Fruit fly (Drosophila melanogaster) whole organism, embryonic: ENCODE results near the gene Mvd.
A peak's percentile ranks its signal among the peaks of the same experiment; 100 is the strongest.

Experiments used
- Ada2b ChIP-seq: fragments of 200-800 bp; sonication (Bioruptor generic); IDR thresholded peaks from 2 replicates; pipeline ENCODE4 v1.3.6; 2022; ENCODE audit warnings: missing biosample characterization, missing genetic modification characterization
- Aef1 ChIP-seq: fragments of 200-800 bp; sonication (Bioruptor generic); IDR thresholded peaks from 3 replicates; pipeline ENCODE4 v1.3.6; 2022; ENCODE audit warnings: missing biosample characterization, missing genetic modification characterization
- BtbVII ChIP-seq: fragments of 200-800 bp; sonication (Bioruptor generic); optimal IDR thresholded peaks from 3 replicates; lab custom pipeline; 2017; ENCODE audit warnings: missing biosample characterization, mild to moderate bottlenecking, missing genetic modification characterization
- CG10565 ChIP-seq: fragments of 200-800 bp; sonication (Bioruptor generic); optimal IDR thresholded peaks from 3 replicates; lab custom pipeline; 2016; ENCODE audit warnings: missing biosample characterization, mild to moderate bottlenecking, missing genetic modification characterization
- CG11695 ChIP-seq: fragments of 200-800 bp; sonication (Bioruptor generic); IDR thresholded peaks from 3 replicates; pipeline ENCODE4 v1.3.6; 2022; ENCODE audit warnings: missing biosample characterization, missing genetic modification characterization
- CG14441 ChIP-seq: fragments of 200-800 bp; sonication (Bioruptor generic); IDR thresholded peaks from 2 replicates; pipeline ENCODE4 v1.3.6; 2022; ENCODE audit warnings: missing biosample characterization, missing genetic modification characterization
- CG15514 ChIP-seq: fragments of 200-800 bp; sonication (Bioruptor generic); optimal IDR thresholded peaks from 3 replicates; lab custom pipeline; 2017; ENCODE audit warnings: missing biosample characterization, missing genetic modification characterization, mild to moderate bottlenecking, moderate library complexity, missing genetic modification reagents
- CG16863 ChIP-seq: fragments of 200-800 bp; sonication (Bioruptor generic); optimal IDR thresholded peaks from 3 replicates; lab custom pipeline; 2016; ENCODE audit warnings: missing biosample characterization, missing genetic modification characterization
- CG1832 ChIP-seq: fragments of 200-800 bp; sonication (Bioruptor generic); optimal IDR thresholded peaks from 2 replicates; lab custom pipeline; 2017; ENCODE audit warnings: missing biosample characterization, mild to moderate bottlenecking, missing genetic modification characterization, inconsistent platforms
- CG2678 ChIP-seq: fragments of 200-800 bp; sonication (Bioruptor generic); optimal IDR thresholded peaks from 3 replicates; lab custom pipeline; 2019; ENCODE audit warnings: missing biosample characterization, mild to moderate bottlenecking, missing genetic modification characterization, moderate library complexity
- CG2712 ChIP-seq: fragments of 200-800 bp; optimal IDR thresholded peaks from 3 replicates; lab custom pipeline; 2019; ENCODE audit warnings: missing biosample characterization, mild to moderate bottlenecking, missing genetic modification characterization, moderate library complexity
- CG4424 ChIP-seq: fragments of 200-800 bp; sonication (Bioruptor generic); optimal IDR thresholded peaks from 3 replicates; lab custom pipeline; 2016; ENCODE audit warnings: missing biosample characterization, missing genetic modification characterization
- CG6254 ChIP-seq: fragments of 200-800 bp; sonication (Bioruptor generic); optimal IDR thresholded peaks from 3 replicates; lab custom pipeline; 2017; ENCODE audit warnings: mild to moderate bottlenecking, missing biosample characterization, missing genetic modification reagents, missing genetic modification characterization
- CG8478 ChIP-seq: fragments of >200 bp; optimal IDR thresholded peaks from 2 replicates; lab custom pipeline; 2018
- CG8765 ChIP-seq: fragments of 200-800 bp; sonication (Bioruptor generic); IDR thresholded peaks from 2 replicates; pipeline ENCODE4 v1.3.6; 2022; ENCODE audit warnings: missing biosample characterization, missing genetic modification characterization
- CG9215 ChIP-seq: fragments of 200-800 bp; sonication (Bioruptor generic); IDR thresholded peaks from 2 replicates; pipeline ENCODE4 v1.3.6; 2022; ENCODE audit warnings: missing biosample characterization, missing genetic modification characterization
- CrebB ChIP-seq: fragments of 200-800 bp; sonication (Bioruptor generic); optimal IDR thresholded peaks from 3 replicates; lab custom pipeline; 2018; ENCODE audit warnings: missing biosample characterization, mild to moderate bottlenecking, missing genetic modification characterization
- Deaf1 ChIP-seq: fragments of 200-800 bp; optimal IDR thresholded peaks from 3 replicates; lab custom pipeline; 2019; ENCODE audit warnings: missing biosample characterization, mild to moderate bottlenecking, missing genetic modification characterization, moderate library complexity
- Dek ChIP-seq: fragments of 200-800 bp; sonication (Bioruptor generic); optimal IDR thresholded peaks from 3 replicates; lab custom pipeline; 2019; ENCODE audit warnings: missing biosample characterization, mild to moderate bottlenecking, missing genetic modification characterization, moderate library complexity
- Doc3 ChIP-seq: fragments of 200-800 bp; sonication (Bioruptor generic); IDR thresholded peaks from 3 replicates; pipeline ENCODE4 v1.3.6; 2022; ENCODE audit warnings: missing biosample characterization, missing genetic modification characterization; ENCODE audit not compliant: partially characterized antibody
- Ets65A ChIP-seq: fragments of 200-800 bp; sonication (Bioruptor generic); peaks from one replicate; lab custom pipeline; 2016; ENCODE audit warnings: missing biosample characterization, missing genetic modification characterization
- H2.0 ChIP-seq: fragments of 200-800 bp; sonication (Bioruptor generic); IDR thresholded peaks from 2 replicates; pipeline ENCODE4 v1.3.6; 2022; ENCODE audit warnings: missing biosample characterization, missing genetic modification characterization
- NfI ChIP-seq: fragments of 200-800 bp; sonication (Bioruptor generic); optimal IDR thresholded peaks from 3 replicates; lab custom pipeline; 2018; ENCODE audit warnings: missing biosample characterization, mild to moderate bottlenecking, missing genetic modification characterization, moderate library complexity
- Side ChIP-seq: fragments of 200-800 bp; sonication (Bioruptor generic); optimal IDR thresholded peaks from 2 replicates; lab custom pipeline; 2016; ENCODE audit warnings: missing biosample characterization, missing genetic modification characterization
- Sry-δ ChIP-seq: fragments of 200-800 bp; sonication (Bioruptor generic); optimal IDR thresholded peaks from 2 replicates; lab custom pipeline; 2016; ENCODE audit warnings: missing biosample characterization, missing genetic modification characterization
- Trl ChIP-seq, 3 experiments: fragments of >200 bp in 2 of 3; fragments of 200-800 bp in 1 of 3; sonication (Bioruptor generic) in 1 of 3; optimal IDR thresholded peaks; 2 replicates in 1 of 3; 3 replicates in 2 of 3; lab custom pipeline; 2016 to 2017; ENCODE audit warnings: missing biosample characterization in 1 of 3, missing genetic modification characterization in 1 of 3
- aop ChIP-seq: fragments of 200-800 bp; sonication (Bioruptor generic); IDR thresholded peaks from 2 replicates; pipeline ENCODE4 v1.3.6; 2022; ENCODE audit warnings: missing biosample characterization, missing genetic modification characterization
- ara ChIP-seq: fragments of 200-800 bp; sonication (Bioruptor generic); IDR thresholded peaks from 2 replicates; pipeline ENCODE4 v1.3.6; 2022; ENCODE audit warnings: missing biosample characterization, missing genetic modification characterization
- dati ChIP-seq: fragments of 200-800 bp; sonication (Bioruptor generic); IDR thresholded peaks from 2 replicates; pipeline ENCODE4 v1.3.6; 2022; ENCODE audit warnings: missing biosample characterization, missing genetic modification characterization
- exex ChIP-seq: fragments of 200-800 bp; sonication (Bioruptor generic); optimal IDR thresholded peaks from 4 replicates; lab custom pipeline; 2018; ENCODE audit warnings: missing biosample characterization, mild to moderate bottlenecking, missing genetic modification characterization, moderate library complexity
- fd64A ChIP-seq: fragments of 200-800 bp; sonication (Bioruptor generic); optimal IDR thresholded peaks from 3 replicates; lab custom pipeline; 2018; ENCODE audit warnings: missing biosample characterization, mild to moderate bottlenecking, missing genetic modification characterization
- fru ChIP-seq: fragments of >200 bp; optimal IDR thresholded peaks from 2 replicates; lab custom pipeline; 2017
- gcm ChIP-seq: fragments of 200-800 bp; sonication (Bioruptor generic); optimal IDR thresholded peaks from 2 replicates; lab custom pipeline; 2019; ENCODE audit warnings: missing biosample characterization, mild to moderate bottlenecking, missing genetic modification characterization, moderate library complexity
- gsb-n ChIP-seq: fragments of 200-800 bp; sonication (Bioruptor generic); optimal IDR thresholded peaks from 3 replicates; lab custom pipeline; 2018; ENCODE audit warnings: missing biosample characterization, mild to moderate bottlenecking, missing genetic modification characterization
- hb ChIP-seq: fragments of 200-800 bp; sonication (Bioruptor generic); IDR thresholded peaks from 3 replicates; pipeline ENCODE4 v1.3.6; 2022; ENCODE audit warnings: missing biosample characterization, missing genetic modification characterization; ENCODE audit not compliant: partially characterized antibody
- hkb ChIP-seq, 2 experiments: fragments of 200-800 bp in 1 of 2; fragments of >200 bp in 1 of 2; sonication (Bioruptor generic) in 1 of 2; IDR thresholded peaks in 1 of 2; optimal IDR thresholded peaks in 1 of 2; 2 replicates each; pipeline versions ENCODE4 v1.3.6 to Lab custom; 2017 to 2022; ENCODE audit warnings: missing biosample characterization in 1 of 2, missing genetic modification characterization in 1 of 2
- jing ChIP-seq: fragments of 200-800 bp; sonication (Bioruptor generic); optimal IDR thresholded peaks from 2 replicates; lab custom pipeline; 2018; ENCODE audit warnings: missing biosample characterization, mild to moderate bottlenecking, missing genetic modification characterization
- kah ChIP-seq: fragments of 200-800 bp; sonication (Bioruptor generic); optimal IDR thresholded peaks from 2 replicates; lab custom pipeline; 2018; ENCODE audit warnings: missing biosample characterization, mild to moderate bottlenecking, missing genetic modification characterization
- nau ChIP-seq: fragments of 200-800 bp; sonication (Bioruptor generic); optimal IDR thresholded peaks from 3 replicates; lab custom pipeline; 2017; ENCODE audit warnings: missing biosample characterization, mild to moderate bottlenecking, missing genetic modification characterization, missing genetic modification reagents
- nom ChIP-seq: fragments of 200-800 bp; sonication (Bioruptor generic); optimal IDR thresholded peaks from 2 replicates; lab custom pipeline; 2017; ENCODE audit warnings: missing biosample characterization, missing genetic modification characterization, mild to moderate bottlenecking, moderate library complexity, missing genetic modification reagents
- org-1 ChIP-seq: fragments of 200-800 bp; sonication (Bioruptor generic); optimal IDR thresholded peaks from 2 replicates; lab custom pipeline; 2017; ENCODE audit warnings: missing biosample characterization, missing genetic modification characterization
- pb ChIP-seq: fragments of 200-800 bp; sonication (Bioruptor generic); optimal IDR thresholded peaks from 3 replicates; lab custom pipeline; 2016; ENCODE audit warnings: missing biosample characterization, missing genetic modification characterization
- salm ChIP-seq: fragments of 200-800 bp; sonication (Bioruptor generic); optimal IDR thresholded peaks from 2 replicates; lab custom pipeline; 2018; ENCODE audit warnings: missing biosample characterization, mild to moderate bottlenecking, missing genetic modification characterization
- schlank ChIP-seq: fragments of 200-800 bp; sonication (Bioruptor generic); optimal IDR thresholded peaks from 2 replicates; lab custom pipeline; 2018; ENCODE audit warnings: missing biosample characterization, mild to moderate bottlenecking, missing genetic modification characterization
- sd ChIP-seq: fragments of 200-800 bp; sonication (Bioruptor generic); optimal IDR thresholded peaks from 3 replicates; lab custom pipeline; 2018; ENCODE audit warnings: missing biosample characterization, mild to moderate bottlenecking, missing genetic modification characterization, moderate library complexity
- sens ChIP-seq: fragments of 200-800 bp; sonication (Bioruptor generic); peaks from one replicate; lab custom pipeline; 2016; ENCODE audit warnings: missing biosample characterization, missing genetic modification characterization
- slp2 ChIP-seq: fragments of 200-800 bp; sonication (Bioruptor generic); optimal IDR thresholded peaks from 2 replicates; lab custom pipeline; 2016; ENCODE audit warnings: missing biosample characterization, missing genetic modification characterization
- sna ChIP-seq: fragments of 200-800 bp; sonication (Bioruptor generic); IDR thresholded peaks from 2 replicates; pipeline ENCODE4 v1.3.6; 2022; ENCODE audit warnings: missing biosample characterization, missing genetic modification characterization; ENCODE audit not compliant: partially characterized antibody
- stwl ChIP-seq: fragments of 200-800 bp; sonication (Bioruptor generic); optimal IDR thresholded peaks from 3 replicates; lab custom pipeline; 2018; ENCODE audit warnings: missing biosample characterization, mild to moderate bottlenecking, missing genetic modification characterization, moderate library complexity
- tx ChIP-seq: fragments of 200-800 bp; sonication (Bioruptor generic); optimal IDR thresholded peaks from 2 replicates; lab custom pipeline; 2016; ENCODE audit warnings: missing biosample characterization, missing genetic modification characterization
- wek ChIP-seq: fragments of 200-800 bp; sonication (Bioruptor generic); optimal IDR thresholded peaks from 3 replicates; lab custom pipeline; 2018; ENCODE audit warnings: missing biosample characterization, mild to moderate bottlenecking, missing genetic modification characterization, moderate library complexity

Mvd gene

dm6 chrX:15733995-15734394 is 15.0 kb upstream of the Mvd start, which contains the start of the genes CG12379 and MagR (continued):
- TF ChIP-seq fru (no peak), exex (no peak), Doc3 (GFP tag; lab: Robert Waterston, UW) (peak; percentile 78), kah (GFP tag; lab: Kevin White, UChicago) (peak; percentile 6), pb (no peak), NfI (GFP tag; lab: Kevin White, UChicago) (peak; percentile 56), dati (no peak), wek (no peak), slp2 (GFP tag; lab: Kevin White, UChicago) (peak; percentile 42), Sry-δ (peak; percentile 85), sens (GFP tag; lab: Kevin White, UChicago) (peak; percentile 93), CG8478 (no peak), Dek (tag; lab: Kevin White, UChicago) (no peak), CG16863 (GFP tag; lab: Kevin White, UChicago) (peak; percentile 45), fd64A (GFP tag; lab: Kevin White, UChicago) (no peak), CrebB (tag; lab: Kevin White, UChicago) (peak; percentile 28), ara (GFP tag; lab: Robert Waterston, UW) (0 out of 2 replicates have a peak, but pooled peaks have one; percentile 38), CG1832 (GFP tag; lab: Kevin White, UChicago) (no peak), stwl (no peak), BtbVII (GFP tag; lab: Kevin White, UChicago) (peak; percentile 19), CG10565 (no peak), H2.0 (no peak), gsb-n (no peak), CG14441 (GFP tag; lab: Robert Waterston, UW) (no peak), salm (tag; lab: Kevin White, UChicago) (no peak), Ada2b (GFP tag; lab: Robert Waterston, UW) (0 out of 2 replicates have a peak, but pooled peaks have one; percentile 9), hb (GFP tag; lab: Robert Waterston, UW) (peak; percentile 70; the same call in 1 of the 3 replicates), CG4424 (GFP tag; lab: Kevin White, UChicago) (peak; percentile 49), CG11695 (GFP tag; lab: Robert Waterston, UW) (no peak), CG2678 (no peak), Aef1 (GFP tag; lab: Robert Waterston, UW) (peak; percentile 39; the same call in 2 of the 3 replicates), CG6254 (no peak), sna (GFP tag; lab: Robert Waterston, UW) (peak; percentile 66; the same call in 1 of the 2 replicates), Side (GFP tag; lab: Kevin White, UChicago) (peak; percentile 62), nau (GFP tag; lab: Kevin White, UChicago) (no peak), schlank (tag; lab: Kevin White, UChicago) (peak; percentile 29), aop (no peak), Deaf1 (tag; lab: Kevin White, UChicago) (peak; percentile 30), hkb (optimal IDR thresholded peaks at IDR 0.05; lab: Kevin White, UChicago) (no peak), hkb (GFP tag; IDR thresholded peaks at IDR 0.05; lab: Robert Waterston, UW) (no peak), CG9215 (peak; percentile 63), CG8765 (GFP tag; lab: Robert Waterston, UW) (no peak), Trl (optimal IDR thresholded peaks at IDR 0.05; lab: Kevin White, UChicago) (no peak), Trl (GFP tag; optimal IDR thresholded peaks at IDR 0.05; lab: Kevin White, UChicago) (peak; percentile 40), gcm (GFP tag; lab: Kevin White, UChicago) (no peak), Ets65A (GFP tag; lab: Kevin White, UChicago) (peak; percentile 71), CG15514 (peak; percentile 58), org-1 (GFP tag; lab: Kevin White, UChicago) (no peak), jing (GFP tag; lab: Kevin White, UChicago) (no peak), sd (tag; lab: Kevin White, UChicago) (no peak), tx (GFP tag; lab: Kevin White, UChicago) (peak; percentile 67), nom (GFP tag; lab: Kevin White, UChicago) (peak; percentile 28), CG2712 (peak; percentile 67)
